Fruit fly (Drosophila melanogaster): Measurements from ENCODE around the gene CG12693.
A peak's percentile ranks its signal among the peaks of the same experiment; 100 is the strongest.

The CG12693 gene

DNA sequence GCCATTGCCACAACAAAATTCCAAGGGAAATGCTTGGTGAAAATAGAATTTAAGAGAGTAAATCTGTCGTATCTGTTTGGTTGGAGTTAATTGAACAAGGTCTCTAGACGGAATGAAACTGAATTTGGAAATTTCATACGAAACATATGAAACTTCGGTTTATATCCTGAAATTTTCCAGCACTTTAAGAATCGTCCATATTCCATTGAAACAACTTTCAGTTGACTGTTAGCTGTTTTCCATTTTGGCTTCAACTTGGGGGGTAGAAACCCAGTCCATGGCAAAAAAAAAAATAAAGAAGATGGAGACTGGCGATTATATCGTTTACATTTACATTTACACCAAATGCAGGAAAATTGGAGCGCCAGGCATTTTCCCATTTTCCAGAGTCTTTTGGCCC is 17.6 kb downstream of the CG12693 start, which contains the start of gene CG15579:
Gene CG15579, minus strand, starts transcription at position 101 of the 400 bp plus-strand sequence.
- TF ChIP-seq grau (tag; optimal IDR thresholded peaks at IDR 0.05) = no peak
- TF ChIP-seq wor (GFP tag; IDR thresholded peaks at IDR 0.05) = no peak

DNA sequence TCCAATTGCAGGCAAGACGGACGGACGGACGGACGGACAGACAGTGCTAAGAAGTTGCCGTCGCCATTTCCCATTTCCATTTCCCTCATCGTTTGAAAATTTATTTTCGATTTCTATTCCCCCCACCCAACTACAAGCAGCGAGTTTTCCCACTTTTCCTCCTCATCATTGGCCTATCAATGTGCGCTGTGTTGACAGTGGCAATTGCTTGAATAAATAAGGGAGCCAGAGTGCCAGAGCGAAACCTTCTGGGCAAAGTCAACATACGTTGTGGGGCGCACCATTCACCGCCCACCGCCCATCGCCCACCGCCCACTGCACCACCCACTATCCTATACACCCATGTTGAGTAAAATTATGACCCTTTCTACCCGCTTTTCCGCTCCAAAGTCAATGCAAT is 23.3 kb downstream of the CG12693 start:
- TF ChIP-seq ATbp (GFP tag; optimal IDR thresholded peaks at IDR 0.05) = peak; percentile 41
- no peak for TF ChIP-seq eve (GFP tag; optimal IDR thresholded peaks at IDR 0.05)
- TF ChIP-seq CG6813 (GFP tag; optimal IDR thresholded peaks at IDR 0.05) = no peak
- TF ChIP-seq sens (GFP tag) = peak; percentile 27
- TF ChIP-seq zfh1 (GFP tag; IDR thresholded peaks at IDR 0.05) = 0 out of 3 replicates have a peak, but pooled peaks have one; percentile 17
- peak; percentile 76 for TF ChIP-seq Med (GFP tag)
- no peak for TF ChIP-seq CG30403 (GFP tag; optimal IDR thresholded peaks at IDR 0.05)
- peak; percentile 50; the same call in 1 of the 2 replicates for TF ChIP-seq CG1024 (GFP tag; IDR thresholded peaks at IDR 0.05)
- TF ChIP-seq lab (GFP tag; optimal IDR thresholded peaks at IDR 0.05) = peak; percentile 25

dm6 chrX:4302246-4302645 is 27.0 kb downstream of the CG12693 start, which contains the start of gene CG12692:
Gene CG12692, minus strand, starts transcription at chrX:4302346.
- TF ChIP-seq CG2120 (GFP tag; optimal IDR thresholded peaks at IDR 0.05) (no peak), klu (GFP tag; IDR thresholded peaks at IDR 0.05) (no peak), YL-1 (GFP tag; optimal IDR thresholded peaks at IDR 0.05) (no peak), gce (GFP tag; IDR thresholded peaks at IDR 0.05) (no peak)

DNA sequence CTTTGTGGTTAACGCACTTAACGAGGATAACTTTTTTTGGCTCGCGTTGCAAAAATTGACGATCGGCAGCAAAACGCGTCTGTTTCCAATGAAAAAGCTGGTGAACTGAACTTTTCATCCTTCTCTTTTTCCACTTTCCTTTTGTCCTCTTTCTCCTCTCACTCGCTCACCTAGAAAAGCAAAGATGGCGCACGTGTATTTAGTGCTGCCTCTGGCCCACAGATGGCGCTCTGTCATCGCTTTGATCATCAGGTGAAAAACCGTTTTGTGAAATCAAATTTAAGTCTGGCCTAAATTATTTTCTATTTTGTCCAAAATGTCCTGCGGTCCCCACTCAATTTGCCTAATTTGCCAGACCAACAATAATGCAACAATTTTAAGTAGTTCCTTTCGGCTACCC is 35.8 kb downstream of the CG12693 start:
- TF ChIP-seq phol (tag; optimal IDR thresholded peaks at IDR 0.05) = peak; percentile 55
- no peak for TF ChIP-seq CG3726 (GFP tag; IDR thresholded peaks at IDR 0.05)
- TF ChIP-seq C15 (GFP tag; IDR thresholded peaks at IDR 0.05) = no peak
- peak; percentile 80 for TF ChIP-seq CG14965 (GFP tag; optimal IDR thresholded peaks at IDR 0.05; ENCODE audit: borderline replicate concordance)
- TF ChIP-seq TFAM (GFP tag; optimal IDR thresholded peaks at IDR 0.05) = no peak
- TF ChIP-seq HmgD (GFP tag; optimal IDR thresholded peaks at IDR 0.05) = no peak
- TF ChIP-seq CG4282 (GFP tag; optimal IDR thresholded peaks at IDR 0.05) = no peak
- TF ChIP-seq CG7928 (GFP tag; optimal IDR thresholded peaks at IDR 0.05) = no peak
- no peak for TF ChIP-seq her (GFP tag; optimal IDR thresholded peaks at IDR 0.05)
- peak; percentile 80 for TF ChIP-seq CTCF (GFP tag; optimal IDR thresholded peaks at IDR 0.05)
- no peak for TF ChIP-seq CG13624 (GFP tag; optimal IDR thresholded peaks at IDR 0.05)
- no peak for TF ChIP-seq Camta (GFP tag; optimal IDR thresholded peaks at IDR 0.05)
- no peak for TF ChIP-seq gem (tag; optimal IDR thresholded peaks at IDR 0.05)
- TF ChIP-seq CG6175 (GFP tag; IDR thresholded peaks at IDR 0.05) = no peak

dm6 chrX:4280769-4281168 is 48.5 kb downstream of the CG12693 start:
- TF ChIP-seq p53 (GFP tag; optimal IDR thresholded peaks at IDR 0.05) (no peak), toy (GFP tag; IDR thresholded peaks at IDR 0.05) (no peak), ewg (GFP tag; optimal IDR thresholded peaks at IDR 0.05) (peak; percentile 7), kah (GFP tag; optimal IDR thresholded peaks at IDR 0.05) (peak; percentile 67), scrt (GFP tag; optimal IDR thresholded peaks at IDR 0.05) (peak; percentile 75), CG11560 (tag; IDR thresholded peaks at IDR 0.05) (no peak), chif (GFP tag; optimal IDR thresholded peaks at IDR 0.05) (no peak), nerfin-1 (tag; optimal IDR thresholded peaks at IDR 0.05) (peak; percentile 25), Taf1 (GFP tag; IDR thresholded peaks at IDR 0.05) (no peak), Hey (tag; optimal IDR thresholded peaks at IDR 0.05) (no peak), CG11504 (tag; optimal IDR thresholded peaks at IDR 0.05) (peak; percentile 97), Doc3 (GFP tag; IDR thresholded peaks at IDR 0.05; ENCODE audit: partially characterized antibody) (no peak), gsb (GFP tag; IDR thresholded peaks at IDR 0.05) (no peak)
